Worm (Caenorhabditis elegans): ENCODE data around the gene gsto-3.

- TF ChIP-seq R02D3.7 (tag; optimal IDR thresholded peaks at IDR 0.05): no peak
- no peak for TF ChIP-seq fos-1 (tag; optimal IDR thresholded peaks at IDR 0.05)
- TF ChIP-seq skn-1 (tag; optimal IDR thresholded peaks at IDR 0.05): no peak
Observed at ce11 chrIII:382470-382869, 1.4 kb upstream of the gsto-3 start, which contains the start of gene K10F12.7.

Data from whole organism, L4 larva.